Worm (Caenorhabditis elegans) whole organism, L3 larva: Measurements from ENCODE around the gene pafo-1.

ENCODE experiments used
- ZK546.5 ChIP-seq: sonication (generic microtip); optimal IDR thresholded peaks from 2 replicates; lab custom pipeline; 2017; ENCODE audit warnings: missing biosample characterization, missing genetic modification characterization
- aly-2 ChIP-seq: fragments of 150-350 bp; optimal IDR thresholded peaks from 2 replicates; lab custom pipeline; 2014; ENCODE audit warnings: missing biosample characterization, missing genetic modification characterization
- ama-1 ChIP-seq: fragments of 150-350 bp; optimal IDR thresholded peaks from 2 replicates; lab custom pipeline; 2018
- ceh-82 ChIP-seq: fragments of 150-350 bp; optimal IDR thresholded peaks from 2 replicates; lab custom pipeline; 2014; ENCODE audit warnings: missing biosample characterization, missing genetic modification characterization
- daf-12 ChIP-seq: fragments of 150-350 bp; optimal IDR thresholded peaks from 2 replicates; lab custom pipeline; 2014; ENCODE audit warnings: missing biosample characterization, missing genetic modification reagents, missing genetic modification characterization
- elt-2 ChIP-seq: sonication (generic microtip); optimal IDR thresholded peaks from 2 replicates; lab custom pipeline; 2016; ENCODE audit warnings: missing genetic modification reagents, mild to moderate bottlenecking, missing genetic modification characterization, missing compliant biosample characterization
- nhr-11 ChIP-seq: fragments of 150-350 bp; optimal IDR thresholded peaks from 2 replicates; lab custom pipeline; 2014; ENCODE audit warnings: missing biosample characterization, missing genetic modification characterization
- nhr-12 ChIP-seq: fragments of 150-350 bp; optimal IDR thresholded peaks from 2 replicates; lab custom pipeline; 2014; ENCODE audit warnings: missing biosample characterization, missing genetic modification characterization
- pqm-1 ChIP-seq: fragments of 150-350 bp; optimal IDR thresholded peaks from 2 replicates; lab custom pipeline; 2017; ENCODE audit warnings: missing biosample characterization, missing genetic modification characterization, inconsistent platforms
- skn-1 ChIP-seq: fragments of 150-350 bp; optimal IDR thresholded peaks from 2 replicates; lab custom pipeline; 2014; ENCODE audit warnings: missing biosample characterization, missing genetic modification characterization
- snpc-4 ChIP-seq: fragments of 150-350 bp; optimal IDR thresholded peaks from 2 replicates; lab custom pipeline; 2014; ENCODE audit warnings: missing biosample characterization, missing genetic modification characterization
- tbx-2 ChIP-seq: sonication (generic microtip); optimal IDR thresholded peaks from 2 replicates; lab custom pipeline; 2016; ENCODE audit warnings: mild to moderate bottlenecking, missing genetic modification characterization, missing compliant biosample characterization

Gene pafo-1

DNA sequence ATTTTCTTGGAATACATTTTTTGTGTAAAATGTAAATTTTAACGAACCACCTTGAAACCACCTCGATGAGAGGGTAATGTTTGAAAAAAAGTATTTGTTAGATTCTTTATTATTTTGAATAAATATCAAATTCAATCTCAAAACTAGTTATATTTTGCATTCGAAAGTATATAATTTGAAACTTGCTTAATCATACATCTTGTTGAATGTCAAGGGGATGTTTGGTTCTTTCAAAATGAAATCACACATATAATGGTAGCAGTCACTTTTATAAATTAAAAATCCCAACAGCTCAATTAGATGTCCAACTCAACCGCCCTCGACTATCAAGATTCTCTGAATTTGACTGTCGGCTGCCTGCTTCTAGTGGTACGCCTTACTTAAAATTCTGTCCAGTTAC, 43.1 kb downstream of the pafo-1 start, which contains the start of gene srx-87:
Gene srx-87, plus strand, starts transcription at position 301 of the 400 bp plus-strand sequence.
- TF ChIP-seq daf-12 (tag; lab: Kevin White, UChicago), result no peak
- TF ChIP-seq ZK546.5 (tag; lab: Kevin White, UChicago), result no peak
- no peak for TF ChIP-seq tbx-2
- no peak for TF ChIP-seq aly-2 (tag; lab: Kevin White, UChicago)
- no peak for TF ChIP-seq ama-1 (lab: Kevin White, UChicago)
- no peak for TF ChIP-seq snpc-4 (tag; lab: Kevin White, UChicago)
- no peak for TF ChIP-seq nhr-11 (tag; lab: Kevin White, UChicago)
- TF ChIP-seq ceh-82 (tag; lab: Kevin White, UChicago), result no peak
- TF ChIP-seq skn-1, result no peak

DNA sequence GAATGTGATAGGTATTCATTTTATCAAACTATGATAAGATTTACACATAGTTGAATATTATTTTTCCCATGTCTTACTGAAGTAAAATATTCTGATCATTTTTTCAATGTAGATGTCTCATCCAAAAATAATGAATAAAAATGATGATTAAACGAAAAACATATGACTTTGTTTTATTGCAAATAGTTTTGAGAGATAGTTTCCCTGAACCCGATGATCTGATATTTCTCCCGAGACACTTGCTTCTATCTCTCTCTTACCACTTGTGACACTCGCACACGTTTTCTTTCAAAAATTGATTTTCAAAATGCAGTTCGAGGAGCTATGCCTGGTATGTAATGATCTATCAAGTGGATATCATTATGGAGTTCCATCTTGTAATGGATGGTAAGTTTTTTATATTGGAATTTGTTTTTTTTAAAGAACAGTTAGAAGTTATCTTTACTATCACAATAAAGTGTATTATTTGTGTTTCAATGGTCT, 48.7 kb downstream of the pafo-1 start, which contains the start of the genes nhr-101 and pms-2:
Gene nhr-101, plus strand, starts transcription at position 308 of the 483 bp plus-strand sequence.
Gene pms-2, minus strand, starts transcription at position 433 of the 483 bp plus-strand sequence.
- TF ChIP-seq elt-2 (peak; percentile 19), pqm-1 (tag; lab: Kevin White, UChicago) (peak; percentile 11), nhr-12 (tag; lab: Kevin White, UChicago) (no peak)
- TF ChIP-seq, all 47 proteins: peak for 2
